Worm (Caenorhabditis elegans): Measurements from ENCODE around the gene pitr-5.

pitr-5 gene

DNA sequence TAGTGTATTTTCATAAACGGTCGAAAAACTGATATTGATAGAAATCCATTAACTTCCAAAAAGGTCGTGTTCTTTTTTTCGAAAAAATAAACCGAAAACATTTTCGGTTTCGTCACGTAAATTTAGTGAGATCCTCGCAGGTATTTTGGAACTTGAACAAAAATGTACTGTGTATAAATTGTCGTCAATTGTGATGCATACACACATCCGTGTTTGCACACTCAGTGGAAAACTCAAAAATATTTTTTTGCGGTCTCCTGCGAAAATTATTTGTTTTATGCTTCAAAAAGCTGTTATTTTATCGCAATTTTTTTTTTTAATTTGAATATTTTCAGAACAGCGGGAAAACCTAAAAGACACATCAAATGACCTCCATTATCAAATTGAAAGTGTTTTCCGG is 5.8 kb upstream of the pitr-5 start, which contains the start of gene cpsf-2:
Gene cpsf-2, plus strand, starts transcription at position 330 of the 400 bp plus-strand sequence.
- TF ChIP-seq unc-62 (GFP tag; optimal IDR thresholded peaks at IDR 0.05): no peak

DNA sequence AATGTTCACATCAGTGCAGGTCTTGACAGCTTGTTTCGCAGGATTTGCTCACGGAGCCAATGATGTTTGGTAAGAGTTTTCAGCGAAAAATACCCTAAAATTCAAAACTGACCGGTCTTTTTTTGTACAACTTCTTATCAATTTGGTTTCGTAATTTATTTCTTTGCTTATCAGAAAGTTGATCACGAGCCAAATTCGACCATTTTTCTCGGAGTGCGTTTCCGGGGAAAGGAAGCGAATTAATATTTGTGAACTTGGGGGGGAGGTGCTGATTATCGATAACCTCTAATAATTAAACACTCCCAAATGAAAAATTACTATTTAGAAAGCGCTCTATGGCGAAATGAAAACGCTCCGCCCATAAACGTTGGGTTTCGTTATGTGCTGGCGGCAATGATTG is 1.9 kb downstream of the pitr-5 start:
- no peak for TF ChIP-seq unc-62 (GFP tag; optimal IDR thresholded peaks at IDR 0.05)

DNA sequence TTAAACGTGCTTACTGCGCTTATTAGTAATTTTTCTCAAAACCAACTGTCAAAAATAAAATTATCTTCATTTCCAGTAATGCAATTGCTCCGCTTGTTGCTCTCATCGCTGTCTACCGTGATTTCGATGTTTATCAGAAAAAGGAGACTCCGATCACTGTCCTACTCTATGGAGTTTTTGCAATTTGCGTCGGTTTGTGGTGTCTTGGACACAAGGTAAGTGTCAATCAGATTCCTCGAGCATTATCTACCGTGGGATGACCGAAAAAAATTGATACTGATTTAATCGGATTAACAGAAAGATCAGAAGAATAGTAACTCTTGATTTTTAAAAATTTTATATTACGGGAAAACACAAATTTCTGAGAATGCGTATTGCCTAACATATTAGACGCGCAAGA is 2.6 kb downstream of the pitr-5 start:
- no peak for TF ChIP-seq unc-62 (GFP tag; optimal IDR thresholded peaks at IDR 0.05)

DNA sequence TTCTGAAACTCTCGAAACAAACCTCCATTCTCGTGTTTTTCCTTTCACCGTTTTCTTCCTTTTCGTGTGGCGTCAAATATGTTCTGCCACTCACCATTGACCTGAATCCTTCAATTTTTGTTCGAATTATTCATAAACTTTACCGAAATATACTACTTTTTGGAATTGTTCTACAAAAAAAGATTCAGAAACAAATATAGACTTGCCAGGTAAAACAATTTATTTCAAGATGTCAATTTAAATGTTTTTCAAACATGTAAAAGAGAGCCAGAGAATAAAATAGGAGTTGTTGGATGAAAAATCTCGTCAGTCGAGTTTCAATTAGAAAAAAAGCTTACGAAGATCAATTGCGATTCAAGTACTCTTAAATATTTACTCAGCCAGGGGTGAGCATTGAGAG is 8.9 kb downstream of the pitr-5 start, which contains the start of gene F09G2.8:
Gene F09G2.8, minus strand, starts transcription at position 101 of the 400 bp plus-strand sequence.
- no peak for TF ChIP-seq unc-62 (GFP tag; optimal IDR thresholded peaks at IDR 0.05)

DNA sequence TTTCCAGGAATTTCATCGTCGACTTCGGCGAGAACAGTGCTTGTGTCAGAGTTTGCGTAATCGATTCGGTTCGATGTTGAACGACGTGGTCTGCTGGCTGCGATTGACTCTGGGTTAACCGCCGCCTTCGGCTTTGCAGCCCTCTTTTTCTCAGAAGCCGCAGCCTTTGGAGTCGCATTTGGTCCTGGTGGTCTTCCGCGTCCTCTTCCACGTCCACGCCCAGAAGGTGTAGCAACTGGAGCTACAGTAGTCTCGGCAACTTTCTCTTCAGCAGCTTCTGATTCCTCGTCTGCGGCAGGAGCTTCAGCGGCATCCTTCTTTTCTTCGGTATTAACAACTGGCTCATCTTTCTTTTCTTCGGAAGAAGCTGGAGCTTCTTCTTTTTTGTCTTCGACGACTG is 10.2 kb downstream of the pitr-5 start:
- TF ChIP-seq unc-62 (GFP tag; optimal IDR thresholded peaks at IDR 0.05): no peak

DNA sequence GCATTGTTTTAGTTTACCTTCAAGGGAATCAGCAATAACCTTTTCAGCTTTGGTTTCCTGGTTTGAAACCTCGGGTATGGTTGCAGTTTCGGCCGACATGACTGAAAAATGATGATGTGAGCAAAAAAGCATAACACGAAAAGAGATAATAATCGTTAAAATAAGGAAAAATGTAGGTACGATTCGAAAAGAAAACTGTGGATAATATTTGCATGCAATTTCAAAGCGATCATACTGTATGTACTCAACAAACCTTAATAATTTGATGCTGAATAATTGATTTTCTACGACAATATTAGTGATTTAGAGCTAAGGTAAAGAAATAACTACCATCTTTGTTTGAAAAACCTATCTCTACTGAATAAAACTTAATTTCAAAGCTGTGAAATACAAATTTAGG is 11.4 kb downstream of the pitr-5 start, which contains the start of gene attf-2:
Gene attf-2, minus strand, starts transcription at position 101 of the 400 bp plus-strand sequence.
- TF ChIP-seq unc-62 (GFP tag; optimal IDR thresholded peaks at IDR 0.05): no peak

DNA sequence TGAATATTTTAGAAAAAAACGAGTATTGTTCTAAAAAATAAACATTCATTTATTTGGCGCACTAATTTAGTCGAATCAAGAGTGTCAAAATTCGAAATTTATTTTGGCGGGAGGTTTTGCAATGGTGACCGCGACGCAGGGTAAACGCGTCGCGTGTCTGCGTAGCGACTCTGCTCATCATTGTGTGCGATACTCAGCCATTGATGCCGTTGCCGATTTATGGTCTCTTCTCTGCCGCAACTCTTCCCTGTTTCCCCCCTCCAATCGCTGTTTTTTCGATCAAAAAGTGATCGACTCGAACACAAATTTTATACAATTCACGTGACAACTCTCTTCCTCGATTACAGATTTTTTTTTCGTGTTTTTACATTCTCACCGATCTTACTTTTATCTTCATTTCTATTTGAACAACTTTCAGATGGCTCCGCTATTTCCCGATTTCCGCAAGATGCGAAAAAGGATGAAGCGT is 11.9 kb downstream of the pitr-5 start, which contains the start of gene F09G2.2:
Gene F09G2.2, plus strand, starts transcription at position 419 of the 469 bp plus-strand sequence.
- TF ChIP-seq unc-62 (GFP tag; optimal IDR thresholded peaks at IDR 0.05): no peak

- TF ChIP-seq unc-62 (GFP tag; optimal IDR thresholded peaks at IDR 0.05): no peak
Observed at ce11 chrV:7197036-7197435, 12.4 kb downstream of the pitr-5 start.

ce11 chrV:7198403-7198802 is 13.8 kb downstream of the pitr-5 start:
- no peak for TF ChIP-seq unc-62 (GFP tag; optimal IDR thresholded peaks at IDR 0.05)

DNA sequence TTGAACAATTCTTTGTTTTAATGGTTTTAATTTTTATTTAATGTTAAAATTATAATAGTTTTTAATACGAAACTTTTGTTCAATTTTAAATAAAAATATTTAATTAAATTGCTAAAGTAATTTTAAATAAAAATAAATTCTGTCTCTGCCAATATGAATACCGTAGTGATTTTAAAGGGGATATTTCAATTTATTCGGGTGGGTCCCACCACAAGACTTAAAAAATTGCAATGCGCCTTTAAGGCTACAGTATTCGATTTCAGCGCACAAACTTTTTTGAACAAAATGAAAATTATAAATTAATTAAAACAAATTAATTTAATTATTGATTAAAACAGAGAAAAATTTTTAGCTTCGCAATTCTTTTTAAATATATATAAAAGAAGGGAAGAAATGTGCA is 14.4 kb downstream of the pitr-5 start:
- no peak for TF ChIP-seq unc-62 (GFP tag; optimal IDR thresholded peaks at IDR 0.05)

ce11 chrV:7199932-7200331 is 15.3 kb downstream of the pitr-5 start, which contains the start of gene F09G2.1:
TSS of gene F09G2.1 (plus strand) at chrV:7200232.
- TF ChIP-seq unc-62 (GFP tag; optimal IDR thresholded peaks at IDR 0.05): no peak

ce11 chrV:7201353-7201752 is 16.7 kb downstream of the pitr-5 start:
- TF ChIP-seq unc-62 (GFP tag; optimal IDR thresholded peaks at IDR 0.05): no peak

ce11 chrV:7209001-7209400 is 24.4 kb downstream of the pitr-5 start:
- TF ChIP-seq unc-62 (GFP tag; optimal IDR thresholded peaks at IDR 0.05): no peak

DNA sequence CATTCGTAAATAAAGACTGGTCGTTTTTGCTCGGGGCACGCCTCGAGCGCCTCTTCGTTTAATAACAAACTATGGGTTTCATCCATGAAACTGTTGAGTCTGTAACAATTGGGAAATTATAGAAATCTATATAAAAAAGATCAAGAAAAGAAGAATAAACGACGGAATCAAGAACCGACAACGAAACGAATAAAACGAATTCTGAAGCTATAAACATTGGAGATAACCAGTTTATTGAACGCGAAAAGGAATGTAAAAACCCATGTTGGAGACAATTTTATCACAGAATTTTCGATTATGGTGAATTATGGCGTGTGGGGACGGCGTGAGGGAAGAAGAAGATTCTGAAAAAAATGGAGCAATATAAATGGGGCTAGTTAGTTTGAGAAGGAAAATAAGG is 30.2 kb downstream of the pitr-5 start, which contains the start of gene soap-1:
Gene soap-1, minus strand, starts transcription at position 101 of the 400 bp plus-strand sequence.
- no peak for TF ChIP-seq unc-62 (GFP tag; optimal IDR thresholded peaks at IDR 0.05)

DNA sequence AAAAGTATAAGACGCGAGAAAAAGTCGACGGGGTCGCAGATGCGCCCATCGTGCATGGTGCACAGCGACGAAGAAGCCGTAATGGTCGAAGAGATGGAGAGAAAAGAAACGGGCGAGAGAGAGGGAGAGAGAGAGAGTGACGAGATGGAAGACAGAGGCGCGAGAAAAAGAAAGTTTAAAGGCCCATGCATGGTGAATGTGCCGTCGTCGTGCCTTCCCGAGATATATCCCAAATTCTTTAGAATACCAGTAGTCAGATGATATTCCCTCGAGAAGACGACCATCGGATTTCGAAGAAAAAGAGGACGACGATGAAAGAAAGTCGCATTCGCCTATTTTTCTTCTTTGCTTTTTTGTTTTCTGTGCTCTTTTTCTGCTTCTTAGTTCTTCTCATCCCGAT is 31.4 kb downstream of the pitr-5 start:
- no peak for TF ChIP-seq unc-62 (GFP tag; optimal IDR thresholded peaks at IDR 0.05)

ce11 chrV:7218988-7219387 is 34.3 kb downstream of the pitr-5 start, which contains the start of gene C13F10.5:
TSS of gene C13F10.5 (minus strand) at chrV:7219088.
- no peak for TF ChIP-seq unc-62 (GFP tag; optimal IDR thresholded peaks at IDR 0.05)

- TF ChIP-seq unc-62 (GFP tag; optimal IDR thresholded peaks at IDR 0.05): no peak
Observed at ce11 chrV:7220973-7221519, 36.4 kb downstream of the pitr-5 start, which contains the start of the genes C13F10.8, C13F10.6 and kxd-1. TSS of gene C13F10.8 (minus strand) at chrV:7221023. TSS of gene C13F10.6 (minus strand) at chrV:7221039. TSS of gene kxd-1 (plus strand) at chrV:7221469.
